Fruit fly (Drosophila melanogaster) whole organism, prepupa: ENCODE data around the gene MCTS1.

Source experiments
- Blimp-1 ChIP-seq: fragments of 200-800 bp; sonication (Bioruptor generic); optimal IDR thresholded peaks from 3 replicates; lab custom pipeline; 2017; ENCODE audit warnings: missing biosample characterization, missing genetic modification characterization, mild to moderate bottlenecking, moderate library complexity, missing genetic modification reagents
- CG10631 ChIP-seq: fragments of 200-800 bp; sonication (Bioruptor generic); optimal IDR thresholded peaks from 2 replicates; lab custom pipeline; 2016; ENCODE audit warnings: missing biosample characterization, missing genetic modification characterization
- CG10669 ChIP-seq: fragments of 200-800 bp; sonication (Bioruptor generic); optimal IDR thresholded peaks from 3 replicates; lab custom pipeline; 2018; ENCODE audit warnings: missing biosample characterization, mild to moderate bottlenecking, missing genetic modification characterization, moderate library complexity
- CG11762 ChIP-seq: fragments of 200-800 bp; sonication (Bioruptor generic); optimal IDR thresholded peaks from 3 replicates; lab custom pipeline; 2016; ENCODE audit warnings: missing biosample characterization, missing genetic modification characterization; ENCODE audit not compliant: insufficient read depth
- CG15336 ChIP-seq: fragments of 200-800 bp; sonication (Bioruptor generic); IDR thresholded peaks from 2 replicates; pipeline ENCODE4 v1.3.6; 2022; ENCODE audit warnings: missing biosample characterization, missing genetic modification characterization
- CG1621 ChIP-seq: fragments of 200-800 bp; sonication (Bioruptor generic); optimal IDR thresholded peaks from 3 replicates; lab custom pipeline; 2018; ENCODE audit warnings: missing biosample characterization, mild to moderate bottlenecking, missing genetic modification characterization
- CG16779 ChIP-seq: fragments of 200-800 bp; sonication (Bioruptor generic); optimal IDR thresholded peaks from 3 replicates; lab custom pipeline; 2017; ENCODE audit warnings: missing biosample characterization, mild to moderate bottlenecking, missing genetic modification characterization
- CG31627 ChIP-seq: fragments of 200-800 bp; sonication (Bioruptor generic); optimal IDR thresholded peaks from 3 replicates; lab custom pipeline; 2016; ENCODE audit warnings: missing biosample characterization, missing genetic modification characterization
- CG32006 ChIP-seq: fragments of 200-800 bp; sonication (Bioruptor generic); optimal IDR thresholded peaks from 3 replicates; lab custom pipeline; 2017; ENCODE audit warnings: missing biosample characterization, mild to moderate bottlenecking, missing genetic modification characterization
- CG34406 ChIP-seq: fragments of 200-800 bp; sonication (Bioruptor generic); optimal IDR thresholded peaks from 3 replicates; lab custom pipeline; 2016; ENCODE audit warnings: missing biosample characterization, missing genetic modification characterization
- CG3919 ChIP-seq: fragments of 200-800 bp; sonication (Bioruptor generic); optimal IDR thresholded peaks from 3 replicates; lab custom pipeline; 2016; ENCODE audit warnings: missing biosample characterization, missing genetic modification characterization
- CG4318 ChIP-seq: fragments of 200-800 bp; sonication (Bioruptor generic); optimal IDR thresholded peaks from 3 replicates; lab custom pipeline; 2017; ENCODE audit warnings: missing biosample characterization, mild to moderate bottlenecking, missing genetic modification characterization
- CG6163 ChIP-seq: fragments of 200-800 bp; sonication (Bioruptor generic); IDR thresholded peaks from 3 replicates; pipeline ENCODE4 v1.3.6; 2022; ENCODE audit warnings: missing biosample characterization, missing genetic modification characterization
- CG6276 ChIP-seq: fragments of 200-800 bp; sonication (Bioruptor generic); optimal IDR thresholded peaks from 2 replicates; lab custom pipeline; 2017; ENCODE audit warnings: missing biosample characterization, mild to moderate bottlenecking, missing genetic modification characterization
- CG6792 ChIP-seq: fragments of 200-800 bp; sonication (Bioruptor generic); optimal IDR thresholded peaks from 3 replicates; lab custom pipeline; 2016; ENCODE audit warnings: missing biosample characterization, missing genetic modification characterization
- CG6808 ChIP-seq: fragments of 200-800 bp; sonication (Bioruptor generic); optimal IDR thresholded peaks from 3 replicates; lab custom pipeline; 2017; ENCODE audit warnings: missing biosample characterization, missing genetic modification characterization, mild to moderate bottlenecking, moderate library complexity, missing genetic modification reagents
- CG6854 ChIP-seq: fragments of 200-800 bp; sonication (Bioruptor generic); optimal IDR thresholded peaks from 2 replicates; lab custom pipeline; 2017; ENCODE audit warnings: missing biosample characterization, mild to moderate bottlenecking, missing genetic modification characterization
- CG9139 ChIP-seq: fragments of 200-800 bp; sonication (Bioruptor generic); optimal IDR thresholded peaks from 3 replicates; lab custom pipeline; 2017; ENCODE audit warnings: missing biosample characterization, mild to moderate bottlenecking, missing genetic modification characterization
- Eip78C ChIP-seq: fragments of 200-800 bp; sonication (Bioruptor generic); peaks from one replicate; lab custom pipeline; 2016; ENCODE audit warnings: missing biosample characterization, missing genetic modification characterization
- Eip93F ChIP-seq: fragments of 200-800 bp; sonication (Bioruptor generic); optimal IDR thresholded peaks from 2 replicates; lab custom pipeline; 2016; ENCODE audit warnings: missing biosample characterization, mild to moderate bottlenecking, missing genetic modification characterization
- Ets96B ChIP-seq: fragments of 200-800 bp; optimal IDR thresholded peaks from 2 replicates; lab custom pipeline; 2019; ENCODE audit warnings: missing biosample characterization, mild to moderate bottlenecking, missing genetic modification characterization, moderate library complexity
- Gug ChIP-seq: fragments of 200-800 bp; sonication (Bioruptor generic); IDR thresholded peaks from 2 replicates; pipeline ENCODE4 v1.3.6; 2022; ENCODE audit warnings: missing biosample characterization, missing genetic modification characterization
- Hr39 ChIP-seq: fragments of 200-800 bp; sonication (Bioruptor generic); optimal IDR thresholded peaks from 2 replicates; lab custom pipeline; 2016; ENCODE audit warnings: missing biosample characterization, missing genetic modification characterization
- Hr4 ChIP-seq: fragments of 200-800 bp; sonication (Bioruptor generic); optimal IDR thresholded peaks from 3 replicates; lab custom pipeline; 2016; ENCODE audit warnings: missing biosample characterization, missing genetic modification characterization
- Lpt ChIP-seq: fragments of 200-800 bp; sonication (Bioruptor generic); optimal IDR thresholded peaks from 3 replicates; lab custom pipeline; 2016; ENCODE audit warnings: missing biosample characterization, missing genetic modification characterization
- Met ChIP-seq: fragments of 200-800 bp; sonication (Bioruptor generic); optimal IDR thresholded peaks from 3 replicates; lab custom pipeline; 2016; ENCODE audit warnings: missing biosample characterization, missing genetic modification characterization
- OdsH ChIP-seq: fragments of 200-800 bp; sonication (Bioruptor generic); optimal IDR thresholded peaks from 3 replicates; lab custom pipeline; 2016; ENCODE audit warnings: missing biosample characterization, missing genetic modification characterization
- Smox ChIP-seq: fragments of 200-800 bp; sonication (Bioruptor generic); optimal IDR thresholded peaks from 3 replicates; lab custom pipeline; 2016; ENCODE audit warnings: missing biosample characterization, missing genetic modification characterization
- Sox14 ChIP-seq: fragments of 200-800 bp; sonication (Bioruptor generic); optimal IDR thresholded peaks from 3 replicates; lab custom pipeline; 2016; ENCODE audit warnings: missing biosample characterization, missing genetic modification characterization
- Sox15 ChIP-seq: fragments of 200-800 bp; sonication (Bioruptor generic); optimal IDR thresholded peaks from 3 replicates; lab custom pipeline; 2016; ENCODE audit warnings: missing biosample characterization, missing genetic modification characterization
- achi ChIP-seq: fragments of 200-800 bp; sonication (Bioruptor generic); optimal IDR thresholded peaks from 3 replicates; lab custom pipeline; 2016; ENCODE audit warnings: missing biosample characterization, missing genetic modification characterization
- cyc ChIP-seq: fragments of 200-800 bp; sonication (Bioruptor generic); optimal IDR thresholded peaks from 3 replicates; lab custom pipeline; 2016; ENCODE audit warnings: missing biosample characterization, missing genetic modification characterization
- dac ChIP-seq: fragments of 200-800 bp; sonication (Bioruptor generic); optimal IDR thresholded peaks from 2 replicates; lab custom pipeline; 2017; ENCODE audit warnings: missing biosample characterization, mild to moderate bottlenecking, missing genetic modification characterization
- dsx ChIP-seq: fragments of 200-800 bp; optimal IDR thresholded peaks from 3 replicates; lab custom pipeline; 2019; ENCODE audit warnings: missing biosample characterization, mild to moderate bottlenecking, missing genetic modification characterization, moderate library complexity; ENCODE audit not compliant: poor library complexity, severe bottlenecking
- eg ChIP-seq: fragments of 200-800 bp; sonication (Bioruptor generic); IDR thresholded peaks from 3 replicates; pipeline ENCODE4 v1.3.6; 2022; ENCODE audit warnings: missing biosample characterization, missing genetic modification characterization
- esn ChIP-seq: fragments of 200-800 bp; sonication (Bioruptor generic); optimal IDR thresholded peaks from 2 replicates; lab custom pipeline; 2016; ENCODE audit warnings: missing biosample characterization, mild to moderate bottlenecking, missing genetic modification characterization, moderate library complexity
- fd59A ChIP-seq: fragments of 200-800 bp; sonication (Bioruptor generic); optimal IDR thresholded peaks from 2 replicates; lab custom pipeline; 2017; ENCODE audit warnings: missing biosample characterization, mild to moderate bottlenecking, missing genetic modification characterization, missing genetic modification reagents
- fkh ChIP-seq: fragments of 200-800 bp; sonication (Bioruptor generic); optimal IDR thresholded peaks from 3 replicates; lab custom pipeline; 2017; ENCODE audit warnings: missing biosample characterization, mild to moderate bottlenecking, missing genetic modification characterization, moderate library complexity
- lz ChIP-seq: fragments of 200-800 bp; sonication (Bioruptor generic); optimal IDR thresholded peaks from 3 replicates; lab custom pipeline; 2016; ENCODE audit warnings: missing biosample characterization, missing genetic modification characterization
- net ChIP-seq: fragments of 200-800 bp; sonication (Bioruptor generic); optimal IDR thresholded peaks from 3 replicates; lab custom pipeline; 2016; ENCODE audit warnings: missing biosample characterization, missing genetic modification characterization
- pdm3 ChIP-seq: fragments of 200-800 bp; sonication (Bioruptor generic); optimal IDR thresholded peaks from 3 replicates; lab custom pipeline; 2016; ENCODE audit warnings: missing biosample characterization, missing genetic modification characterization
- salr ChIP-seq, 2 experiments: fragments of 200-800 bp; sonication (Bioruptor generic); optimal IDR thresholded peaks; 3 replicates each; lab custom pipeline; 2016 to 2018; ENCODE audit warnings: missing biosample characterization in 2 of 2, missing genetic modification characterization in 2 of 2, mild to moderate bottlenecking in 1 of 2
- spab ChIP-seq: fragments of 200-800 bp; sonication (Bioruptor generic); optimal IDR thresholded peaks from 2 replicates; lab custom pipeline; 2017; ENCODE audit warnings: missing biosample characterization, mild to moderate bottlenecking, missing genetic modification characterization, missing genetic modification reagents
- svp ChIP-seq: fragments of 200-800 bp; sonication (Bioruptor generic); peaks from one replicate; lab custom pipeline; 2016; ENCODE audit warnings: missing biosample characterization, missing genetic modification characterization
- topi ChIP-seq: fragments of 200-800 bp; sonication (Bioruptor generic); optimal IDR thresholded peaks from 3 replicates; lab custom pipeline; 2016; ENCODE audit warnings: missing biosample characterization, missing genetic modification characterization
- vri ChIP-seq: fragments of 200-800 bp; sonication (Bioruptor generic); optimal IDR thresholded peaks from 3 replicates; lab custom pipeline; 2016; ENCODE audit warnings: missing biosample characterization, mild to moderate bottlenecking, missing genetic modification characterization

Gene MCTS1

DNA sequence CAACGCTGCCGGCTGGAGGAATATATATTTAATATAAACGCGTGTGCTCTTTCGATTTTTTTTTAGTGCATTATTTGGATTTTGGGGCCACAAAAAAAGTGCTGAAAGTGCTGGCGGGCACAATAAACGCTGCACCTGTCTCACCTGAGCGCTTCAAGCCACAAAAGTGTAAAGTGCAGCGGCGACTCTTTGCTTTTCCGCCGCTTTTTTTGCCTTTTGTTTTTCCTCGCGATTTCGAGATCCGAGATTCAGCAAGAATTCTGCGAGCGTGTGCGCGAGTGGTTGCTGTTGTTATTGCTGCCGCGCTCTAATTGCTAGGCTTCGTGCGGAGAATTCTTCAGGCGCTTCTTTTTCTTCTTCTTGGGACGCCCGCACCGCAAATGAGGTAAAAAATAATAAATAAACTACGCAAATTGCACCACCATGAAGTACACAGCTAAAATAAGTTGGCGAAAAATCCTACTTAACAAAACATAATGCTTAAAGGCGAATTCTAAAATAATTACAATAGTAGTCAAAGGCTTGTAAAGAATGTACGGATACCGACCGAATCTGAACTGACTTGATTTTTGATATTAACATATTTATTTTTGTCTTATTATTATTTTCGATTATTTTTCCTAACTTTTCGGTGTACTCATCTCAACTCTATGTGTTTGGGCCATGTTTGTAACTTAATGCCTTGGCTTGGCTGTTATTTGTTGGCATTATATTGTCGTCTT, 13.4 kb downstream of the MCTS1 start:
- no peak for TF ChIP-seq CG6854 (GFP tag; lab: Kevin White, UChicago)
- no peak for TF ChIP-seq CG6276 (GFP tag; lab: Kevin White, UChicago)
- TF ChIP-seq dac (GFP tag; lab: Kevin White, UChicago) = no peak
- no peak for TF ChIP-seq CG10669 (GFP tag; lab: Kevin White, UChicago)
- peak; percentile 4 for TF ChIP-seq OdsH (GFP tag; lab: Kevin White, UChicago)
- TF ChIP-seq CG32006 = peak; percentile 37
- peak; percentile 1 for TF ChIP-seq svp
- TF ChIP-seq CG15336 = peak; percentile 66; the same call in 1 of the 2 replicates
- TF ChIP-seq Hr4 (GFP tag; lab: Kevin White, UChicago) = no peak
- no peak for TF ChIP-seq Blimp-1
- TF ChIP-seq vri (GFP tag; lab: Kevin White, UChicago) = no peak
- TF ChIP-seq CG6808 = no peak
- peak; percentile 0 for TF ChIP-seq Ets96B (tag; lab: Kevin White, UChicago)
- TF ChIP-seq eg (GFP tag; lab: Robert Waterston, UW) = peak; percentile 53; the same call in 2 of the 3 replicates
- no peak for TF ChIP-seq net (GFP tag; lab: Kevin White, UChicago)
- TF ChIP-seq CG1621 (tag; lab: Kevin White, UChicago) = no peak
- no peak for TF ChIP-seq fd59A (GFP tag; lab: Kevin White, UChicago)
- TF ChIP-seq Smox (GFP tag; lab: Kevin White, UChicago) = no peak
- TF ChIP-seq CG9139 (GFP tag; lab: Kevin White, UChicago) = no peak
- no peak for TF ChIP-seq Eip78C (GFP tag; lab: Kevin White, UChicago)
- no peak for TF ChIP-seq spab
- no peak for TF ChIP-seq fkh (GFP tag; lab: Kevin White, UChicago)
- TF ChIP-seq pdm3 (GFP tag; lab: Kevin White, UChicago) = peak; percentile 9
- no peak for TF ChIP-seq Eip93F
- TF ChIP-seq CG10631 (GFP tag; lab: Kevin White, UChicago) = no peak
- no peak for TF ChIP-seq salr (GFP tag; optimal IDR thresholded peaks at IDR 0.05; lab: Kevin White, UChicago)
- no peak for TF ChIP-seq topi (GFP tag; lab: Kevin White, UChicago)
- TF ChIP-seq Sox15 (GFP tag; lab: Kevin White, UChicago) = no peak
- no peak for TF ChIP-seq achi
- TF ChIP-seq, all 60 proteins: peak for 7

DNA sequence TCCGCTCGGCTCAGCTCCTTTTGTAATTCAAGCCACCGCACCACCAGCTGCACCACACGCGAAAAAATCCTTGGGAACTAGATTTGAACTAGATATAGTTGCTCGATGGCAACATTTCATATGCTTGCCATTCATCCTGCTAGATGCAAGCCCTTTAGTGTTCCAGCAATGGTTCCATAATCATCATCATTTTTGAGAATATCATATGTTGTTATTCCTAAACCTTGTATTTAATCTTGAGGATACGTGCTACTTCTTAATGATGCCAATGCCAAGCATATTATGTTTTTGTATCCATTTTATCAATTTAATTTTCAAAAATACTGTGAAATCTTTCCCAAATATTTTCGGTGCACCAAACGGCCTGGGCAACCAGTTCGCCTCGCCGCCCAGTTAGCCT, 15.2 kb downstream of the MCTS1 start:
- TF ChIP-seq svp (no peak), Lpt (peak; percentile 25), topi (GFP tag; lab: Kevin White, UChicago) (no peak), CG3919 (GFP tag; lab: Kevin White, UChicago) (no peak), vri (GFP tag; lab: Kevin White, UChicago) (no peak), fkh (GFP tag; lab: Kevin White, UChicago) (no peak), CG31627 (no peak), Sox14 (GFP tag; lab: Kevin White, UChicago) (no peak), dsx (GFP tag; lab: Kevin White, UChicago) (no peak), Hr39 (GFP tag; lab: Kevin White, UChicago) (no peak), Met (GFP tag; lab: Kevin White, UChicago) (no peak), esn (no peak), CG16779 (tag; lab: Kevin White, UChicago) (no peak), Eip78C (GFP tag; lab: Kevin White, UChicago) (peak; percentile 19), fd59A (GFP tag; lab: Kevin White, UChicago) (no peak), OdsH (GFP tag; lab: Kevin White, UChicago) (peak; percentile 11), CG6792 (no peak), pdm3 (GFP tag; lab: Kevin White, UChicago) (peak; percentile 9), CG6854 (GFP tag; lab: Kevin White, UChicago) (no peak), CG32006 (peak; percentile 71), CG6808 (peak; percentile 2), CG4318 (GFP tag; lab: Kevin White, UChicago) (peak; percentile 18), Eip93F (no peak), Sox15 (GFP tag; lab: Kevin White, UChicago) (no peak), CG6276 (GFP tag; lab: Kevin White, UChicago) (peak; percentile 61), CG34406 (no peak), lz (GFP tag; lab: Kevin White, UChicago) (no peak), CG10631 (GFP tag; lab: Kevin White, UChicago) (no peak), CG11762 (GFP tag; lab: Kevin White, UChicago) (no peak), net (GFP tag; lab: Kevin White, UChicago) (peak; percentile 38), CG6163 (GFP tag; lab: Robert Waterston, UW) (0 out of 3 replicates have a peak, but pooled peaks have one; percentile 23), Ets96B (tag; lab: Kevin White, UChicago) (no peak), Gug (GFP tag; lab: Robert Waterston, UW) (peak; percentile 35; the same call in 1 of the 2 replicates), Smox (GFP tag; lab: Kevin White, UChicago) (no peak), salr (GFP tag; optimal IDR thresholded peaks at IDR 0.05; lab: Kevin White, UChicago) (peak in 1 of 2 experiments; percentile 28), cyc (GFP tag; lab: Kevin White, UChicago) (no peak)
